Comparison of ENCODE assay signal across 5 fruit fly cellular contexts in the genomic region with DNA sequence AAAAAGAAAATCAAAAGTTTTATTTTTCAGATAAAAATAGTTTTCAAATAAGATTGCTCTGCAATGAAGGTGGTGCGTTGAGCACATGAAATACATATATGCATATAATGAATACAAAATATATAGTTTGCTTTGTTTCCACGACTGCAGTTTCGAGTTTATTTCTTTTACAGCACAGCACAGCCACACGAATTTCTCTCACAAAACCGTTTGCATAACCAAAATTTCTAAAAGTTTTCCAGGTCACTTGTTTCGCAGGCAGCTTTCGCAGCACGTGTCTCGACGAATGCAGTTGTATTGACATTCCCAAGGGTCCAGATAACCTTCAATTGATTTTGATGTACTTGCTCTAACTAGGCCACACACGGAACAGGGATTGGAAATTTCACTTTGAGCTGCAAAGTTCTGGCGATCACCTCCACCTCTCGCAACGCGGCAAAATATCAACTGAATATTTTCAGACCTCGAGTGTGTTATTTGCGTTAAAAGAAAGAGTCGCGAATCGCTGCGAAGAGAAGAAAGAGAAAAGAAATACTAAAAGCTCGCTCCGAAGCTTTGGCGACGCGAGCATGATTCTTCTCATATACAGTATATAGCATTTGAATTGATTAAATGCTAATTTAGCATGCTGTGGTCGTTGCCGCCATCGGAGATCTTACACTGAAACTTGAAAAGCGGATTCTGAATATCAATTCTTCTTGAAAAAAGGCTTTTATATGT.
TF ChIP-seq lines count a peak whose summit lies in the region.

A gene (minus strand): TSS at position 449 of the 720 bp plus-strand sequence.

- no peak for TF ChIP-seq CTCF in whole organism, embryonic (GFP tag; optimal IDR thresholded peaks at IDR 0.05; lab: Kevin White, UChicago)

TF ChIP-seq in whole organism, adult, 20 proteins besides CTCF, POLR2A, EP300 and RAD21 (continues in another document):
- TF ChIP-seq kay (GFP tag; lab: Kevin White, UChicago; ENCODE audit: borderline replicate concordance) (peak; percentile 85), cnc (optimal IDR thresholded peaks at IDR 0.05; lab: Kevin White, UChicago) (no peak), Hr96 (GFP tag; optimal IDR thresholded peaks at IDR 0.05; lab: Kevin White, UChicago) (peak; percentile 40), pad (GFP tag; optimal IDR thresholded peaks at IDR 0.05; lab: Kevin White, UChicago) (no peak), CG14711 (tag; optimal IDR thresholded peaks at IDR 0.05; lab: Kevin White, UChicago) (no peak), CG12768 (GFP tag; optimal IDR thresholded peaks at IDR 0.05; lab: Kevin White, UChicago) (peak; percentile 3), Mnt (GFP tag; optimal IDR thresholded peaks at IDR 0.05; lab: Kevin White, UChicago) (peak; percentile 61), CG33017 (tag; optimal IDR thresholded peaks at IDR 0.05; lab: Kevin White, UChicago) (peak; percentile 10), CG5204 (GFP tag; optimal IDR thresholded peaks at IDR 0.05; lab: Kevin White, UChicago) (no peak), tj (GFP tag; optimal IDR thresholded peaks at IDR 0.05; lab: Kevin White, UChicago) (peak; percentile 90), Clk (GFP tag; optimal IDR thresholded peaks at IDR 0.05; lab: Kevin White, UChicago) (no peak), CG11617 (GFP tag; optimal IDR thresholded peaks at IDR 0.05; lab: Kevin White, UChicago) (no peak), cic (GFP tag; optimal IDR thresholded peaks at IDR 0.05; lab: Kevin White, UChicago) (peak; percentile 66), ovo (GFP tag; optimal IDR thresholded peaks at IDR 0.05; lab: Kevin White, UChicago) (no peak), bab1 (GFP tag; optimal IDR thresholded peaks at IDR 0.05; lab: Kevin White, UChicago) (peak; percentile 53), Crg-1 (GFP tag; optimal IDR thresholded peaks at IDR 0.05; lab: Kevin White, UChicago) (no peak), CG7101 (tag; optimal IDR thresholded peaks at IDR 0.05; lab: Kevin White, UChicago) (no peak)

TF ChIP-seq in whole organism, embryonic, 481 proteins besides CTCF, POLR2A, EP300 and RAD21 (continues in another document):
- TF ChIP-seq gem (tag; optimal IDR thresholded peaks at IDR 0.05; lab: Kevin White, UChicago) (no peak), cg (GFP tag; optimal IDR thresholded peaks at IDR 0.05; lab: Kevin White, UChicago) (no peak), CG7963 (GFP tag; IDR thresholded peaks at IDR 0.05; lab: Robert Waterston, UW; ENCODE audit: partially characterized antibody) (no peak), CG4617 (GFP tag; optimal IDR thresholded peaks at IDR 0.05; lab: Kevin White, UChicago; ENCODE audit: borderline replicate concordance) (no peak), fru (optimal IDR thresholded peaks at IDR 0.05; lab: Kevin White, UChicago) (no peak), E2f1 (GFP tag; IDR thresholded peaks at IDR 0.05; lab: Robert Waterston, UW) (no peak), Trl (optimal IDR thresholded peaks at IDR 0.05; lab: Kevin White, UChicago) (peak; percentile 49 to 80), Trl (GFP tag; optimal IDR thresholded peaks at IDR 0.05; lab: Kevin White, UChicago) (no peak), prd (optimal IDR thresholded peaks at IDR 0.05; lab: Kevin White, UChicago) (no peak), prd (GFP tag; IDR thresholded peaks at IDR 0.05; lab: Robert Waterston, UW) (0 out of 3 replicates have a peak, but pooled peaks have one; percentile 33), trem (tag; optimal IDR thresholded peaks at IDR 0.05; lab: Kevin White, UChicago) (no peak), Lhr (GFP tag; optimal IDR thresholded peaks at IDR 0.05; lab: Kevin White, UChicago) (no peak), CG8089 (GFP tag; optimal IDR thresholded peaks at IDR 0.05; lab: Kevin White, UChicago) (no peak), nerfin-1 (tag; optimal IDR thresholded peaks at IDR 0.05; lab: Kevin White, UChicago) (no peak), vvl (GFP tag; IDR thresholded peaks at IDR 0.05; lab: Robert Waterston, UW) (peak; percentile 81), HmgZ (tag; optimal IDR thresholded peaks at IDR 0.05; lab: Kevin White, UChicago) (no peak), onecut (GFP tag; IDR thresholded peaks at IDR 0.05; lab: Robert Waterston, UW) (no peak; the same call in 1 of the 2 replicates)

TF ChIP-seq in whole organism, prepupa, 60 proteins besides CTCF, POLR2A, EP300 and RAD21 (continues in another document):
- TF ChIP-seq CG4318 (GFP tag; optimal IDR thresholded peaks at IDR 0.05; lab: Kevin White, UChicago) (no peak), acj6 (GFP tag; optimal IDR thresholded peaks at IDR 0.05; lab: Kevin White, UChicago) (peak; percentile 19), CG10631 (GFP tag; optimal IDR thresholded peaks at IDR 0.05; lab: Kevin White, UChicago) (no peak), Hr4 (GFP tag; optimal IDR thresholded peaks at IDR 0.05; lab: Kevin White, UChicago) (peak; percentile 23), topi (GFP tag; optimal IDR thresholded peaks at IDR 0.05; lab: Kevin White, UChicago) (peak; percentile 51), fkh (GFP tag; optimal IDR thresholded peaks at IDR 0.05; lab: Kevin White, UChicago) (no peak), dac (GFP tag; optimal IDR thresholded peaks at IDR 0.05; lab: Kevin White, UChicago) (no peak), Lpt (GFP tag; optimal IDR thresholded peaks at IDR 0.05; lab: Kevin White, UChicago) (peak; percentile 22), ss (GFP tag; optimal IDR thresholded peaks at IDR 0.05; lab: Kevin White, UChicago) (no peak), CG11762 (GFP tag; optimal IDR thresholded peaks at IDR 0.05; lab: Kevin White, UChicago; ENCODE audit: insufficient read depth) (peak; percentile 4), net (GFP tag; optimal IDR thresholded peaks at IDR 0.05; lab: Kevin White, UChicago) (no peak), CG15336 (GFP tag; IDR thresholded peaks at IDR 0.05; lab: Robert Waterston, UW) (0 out of 2 replicates have a peak, but pooled peaks have one; percentile 56), Hr38 (GFP tag; optimal IDR thresholded peaks at IDR 0.05; lab: Kevin White, UChicago) (no peak), Sox15 (GFP tag; optimal IDR thresholded peaks at IDR 0.05; lab: Kevin White, UChicago) (no peak), cyc (GFP tag; optimal IDR thresholded peaks at IDR 0.05; lab: Kevin White, UChicago) (peak; percentile 33), Gug (GFP tag; IDR thresholded peaks at IDR 0.05; lab: Robert Waterston, UW) (no peak), CG6854 (GFP tag; optimal IDR thresholded peaks at IDR 0.05; lab: Kevin White, UChicago) (no peak)

TF ChIP-seq in whole organism, pupa, 21 proteins besides CTCF, POLR2A, EP300 and RAD21:
- TF ChIP-seq fd96Ca (GFP tag; IDR thresholded peaks at IDR 0.05; lab: Robert Waterston, UW) (no peak), CG15710 (tag; optimal IDR thresholded peaks at IDR 0.05; lab: Kevin White, UChicago) (no peak), CG32121 (GFP tag; IDR thresholded peaks at IDR 0.05; lab: Robert Waterston, UW) (peak; percentile 68; the same call in 1 of the 2 replicates), Ets98B (GFP tag; IDR thresholded peaks at IDR 0.05; lab: Robert Waterston, UW) (peak; percentile 78), CG4496 (GFP tag; IDR thresholded peaks at IDR 0.05; lab: Robert Waterston, UW) (peak; percentile 73; the same call in 1 of the 3 replicates), CG12605 (GFP tag; IDR thresholded peaks at IDR 0.05; lab: Robert Waterston, UW) (0 out of 2 replicates have a peak, but pooled peaks have one; percentile 38), EcR (GFP tag; optimal IDR thresholded peaks at IDR 0.05; lab: Kevin White, UChicago) (peak; percentile 67), Pif1B (GFP tag; optimal IDR thresholded peaks at IDR 0.05; lab: Kevin White, UChicago) (peak; percentile 43), D1 (tag; optimal IDR thresholded peaks at IDR 0.05; lab: Kevin White, UChicago) (no peak), Snoo (tag; optimal IDR thresholded peaks at IDR 0.05; lab: Kevin White, UChicago) (peak; percentile 42), CG8301 (tag; optimal IDR thresholded peaks at IDR 0.05; lab: Kevin White, UChicago) (peak; percentile 49), Pif1A (GFP tag; optimal IDR thresholded peaks at IDR 0.05; lab: Kevin White, UChicago) (peak; percentile 55)

TF ChIP-seq in whole organism, wandering third instar larva, 38 proteins besides CTCF, POLR2A, EP300 and RAD21:
- TF ChIP-seq CrebA (GFP tag; optimal IDR thresholded peaks at IDR 0.05; lab: Kevin White, UChicago; ENCODE audit: borderline replicate concordance) (peak; percentile 48), OdsH (GFP tag; optimal IDR thresholded peaks at IDR 0.05; lab: Kevin White, UChicago) (no peak), Hnf4 (GFP tag; optimal IDR thresholded peaks at IDR 0.05; lab: Kevin White, UChicago) (peak; percentile 11), Sp1 (GFP tag; optimal IDR thresholded peaks at IDR 0.05; lab: Kevin White, UChicago) (peak; percentile 40), Rel (GFP tag; optimal IDR thresholded peaks at IDR 0.05; lab: Kevin White, UChicago) (peak; percentile 46), Rel (tag; optimal IDR thresholded peaks at IDR 0.05; lab: Kevin White, UChicago) (no peak), dl (GFP tag; optimal IDR thresholded peaks at IDR 0.05; lab: Kevin White, UChicago; ENCODE audit: insufficient read depth in 1 of 2, partially characterized antibody in 2 of 2) (peak in 1 of 2 experiments; percentile 11), foxo (GFP tag; optimal IDR thresholded peaks at IDR 0.05; lab: Kevin White, UChicago) (peak in 1 of 2 experiments; percentile 47), fru (GFP tag; optimal IDR thresholded peaks at IDR 0.05; lab: Kevin White, UChicago) (no peak), usp (GFP tag; optimal IDR thresholded peaks at IDR 0.05; lab: Kevin White, UChicago) (no peak), Dif (GFP tag; optimal IDR thresholded peaks at IDR 0.05; lab: Kevin White, UChicago; ENCODE audit: partially characterized antibody) (peak; percentile 71), Dfd (GFP tag; optimal IDR thresholded peaks at IDR 0.05; lab: Kevin White, UChicago) (no peak), Vsx2 (GFP tag; optimal IDR thresholded peaks at IDR 0.05; lab: Kevin White, UChicago; ENCODE audit: partially characterized antibody) (peak; percentile 4), brk (GFP tag; optimal IDR thresholded peaks at IDR 0.05; lab: Kevin White, UChicago) (no peak), Hr83 (GFP tag; optimal IDR thresholded peaks at IDR 0.05; lab: Kevin White, UChicago; ENCODE audit: poor library complexity, severe bottlenecking) (no peak), sage (GFP tag; optimal IDR thresholded peaks at IDR 0.05; lab: Kevin White, UChicago) (peak; percentile 54), h (GFP tag; optimal IDR thresholded peaks at IDR 0.05; lab: Kevin White, UChicago) (peak; percentile 63), rgr (GFP tag; optimal IDR thresholded peaks at IDR 0.05; lab: Kevin White, UChicago) (peak; percentile 12), lola (GFP tag; optimal IDR thresholded peaks at IDR 0.05; lab: Kevin White, UChicago) (no peak), Myc (optimal IDR thresholded peaks at IDR 0.05; lab: Kevin White, UChicago) (no peak), dmrt93B (GFP tag; optimal IDR thresholded peaks at IDR 0.05; lab: Kevin White, UChicago) (no peak), woc (GFP tag; optimal IDR thresholded peaks at IDR 0.05; lab: Kevin White, UChicago) (no peak), br (GFP tag; optimal IDR thresholded peaks at IDR 0.05; lab: Kevin White, UChicago) (peak; percentile 1)
TF ChIP-seq in whole organism, wandering third instar larva: peak in this region for 12.
